Worm (Caenorhabditis elegans): ENCODE measurements around the gene swsn-1.

swsn-1 gene

ce11 chrV:20282827-20283226, 33.5 kb upstream of the swsn-1 start:
- no peak for TF ChIP-seq egl-44 (GFP tag; IDR thresholded peaks at IDR 0.05)
- TF ChIP-seq hlh-26 (GFP tag; conservative IDR thresholded peaks at IDR 0.05) = no peak
- TF ChIP-seq nhr-120 (GFP tag; IDR thresholded peaks at IDR 0.05) = 0 out of 2 replicates have a peak, but pooled peaks have one; percentile 60
- no peak for TF ChIP-seq egl-18 (GFP tag; IDR thresholded peaks at IDR 0.05)
- TF ChIP-seq hlh-12 (tag; optimal IDR thresholded peaks at IDR 0.05) = no peak
- TF ChIP-seq F37B4.10 (GFP tag; IDR thresholded peaks at IDR 0.05) = no peak
- no peak for TF ChIP-seq lir-1 (GFP tag; conservative IDR thresholded peaks at IDR 0.05)
- no peak for TF ChIP-seq ceh-58 (GFP tag; IDR thresholded peaks at IDR 0.05)

ce11 chrV:20279811-20280317, 30.6 kb upstream of the swsn-1 start, which contains the start of gene pqn-94:
Gene pqn-94 (minus strand): TSS chrV:20279861.
- TF ChIP-seq Y67H2A.10 (GFP tag; conservative IDR thresholded peaks at IDR 0.05) (no peak), nhr-80 (tag; optimal IDR thresholded peaks at IDR 0.05) (no peak), hlh-12 (tag; optimal IDR thresholded peaks at IDR 0.05) (no peak), Y53G8AR.9 (GFP tag; conservative IDR thresholded peaks at IDR 0.05) (no peak), dox-1 (GFP tag; IDR thresholded peaks at IDR 0.05) (no peak), F52B5.7 (tag; optimal IDR thresholded peaks at IDR 0.05) (no peak), tbx-9 (tag; optimal IDR thresholded peaks at IDR 0.05; ENCODE audit: borderline replicate concordance) (no peak), C17E4.6 (GFP tag; IDR thresholded peaks at IDR 0.05) (no peak), sptf-2 (GFP tag; optimal IDR thresholded peaks at IDR 0.05) (no peak), aptf-2 (GFP tag; conservative IDR thresholded peaks at IDR 0.05) (no peak), ztf-26 (tag; optimal IDR thresholded peaks at IDR 0.05) (no peak)

- TF ChIP-seq mes-4 (tag; optimal IDR thresholded peaks at IDR 0.05) (no peak), lsy-27 (tag; optimal IDR thresholded peaks at IDR 0.05; ENCODE audit: borderline replicate concordance, insufficient read depth) (no peak), tbp1 (GFP tag; optimal IDR thresholded peaks at IDR 0.05) (peak; percentile 52), rpc-1 (optimal IDR thresholded peaks at IDR 0.05) (peak; percentile 5), rpc-1 (tag; optimal IDR thresholded peaks at IDR 0.05) (peak; percentile 58), ets-4 (GFP tag; optimal IDR thresholded peaks at IDR 0.05) (no peak)
Observed at ce11 chrV:20279309-20279708, 30.0 kb upstream of the swsn-1 start.

- TF ChIP-seq hrde-1 (tag; optimal IDR thresholded peaks at IDR 0.05; ENCODE audit: borderline replicate concordance) (no peak), T26A5.8 (tag; optimal IDR thresholded peaks at IDR 0.05) (no peak), aptf-3 (GFP tag; IDR thresholded peaks at IDR 0.05) (no peak), Y53G8AR.9 (GFP tag; conservative IDR thresholded peaks at IDR 0.05) (no peak), rpc-1 (optimal IDR thresholded peaks at IDR 0.05) (peak; percentile 0), rpc-1 (tag; optimal IDR thresholded peaks at IDR 0.05) (peak; percentile 61), tbp1 (GFP tag; optimal IDR thresholded peaks at IDR 0.05) (peak; percentile 61), C06A6.2 (GFP tag; conservative IDR thresholded peaks at IDR 0.05) (no peak), F22D6.2 (tag; optimal IDR thresholded peaks at IDR 0.05) (no peak), hmg-20 (GFP tag; IDR thresholded peaks at IDR 0.05) (no peak)
Observed at ce11 chrV:20276923-20277322, 27.6 kb upstream of the swsn-1 start.

- TF ChIP-seq let-607 (tag; optimal IDR thresholded peaks at IDR 0.05) (peak in 1 of 2 experiments; percentile 79), lsl-1 (GFP tag; optimal IDR thresholded peaks at IDR 0.05) (peak; percentile 8), ceh-100 (GFP tag; IDR thresholded peaks at IDR 0.05) (no peak), C06A6.2 (GFP tag; conservative IDR thresholded peaks at IDR 0.05) (no peak), F23B12.7 (tag; optimal IDR thresholded peaks at IDR 0.05; ENCODE audit: insufficient read depth) (peak; percentile 77), dox-1 (GFP tag; IDR thresholded peaks at IDR 0.05) (peak; percentile 36; the same call in 1 of the 2 replicates), F33H1.4 (GFP tag; IDR thresholded peaks at IDR 0.05) (peak; percentile 83), D2030.7 (GFP tag; IDR thresholded peaks at IDR 0.05) (peak; percentile 12; the same call in 1 of the 2 replicates), bed-1 (GFP tag; IDR thresholded peaks at IDR 0.05) (no peak), efl-1 (GFP tag; optimal IDR thresholded peaks at IDR 0.05) (peak; percentile 21), snpc-1.3 (tag; optimal IDR thresholded peaks at IDR 0.05; ENCODE audit: insufficient read depth) (peak; percentile 15), lin-54 (GFP tag; optimal IDR thresholded peaks at IDR 0.05) (peak; percentile 19)
Observed at ce11 chrV:20269661-20270137, 20.4 kb upstream of the swsn-1 start, which contains the start of the genes prmt-1 and cdkr-3. Gene prmt-1 (minus strand): TSS chrV:20269711. Gene cdkr-3 (plus strand): TSS chrV:20270107.

All from whole organism, young adult.